Worm (Caenorhabditis elegans) whole organism, early embryonic: ENCODE results near the gene srw-135.

Source experiments
- B0310.2 ChIP-seq: sonication (generic microtip); optimal IDR thresholded peaks from 2 replicates; lab custom pipeline; 2016; ENCODE audit warnings: mild to moderate bottlenecking, missing genetic modification characterization, missing compliant biosample characterization
- ama-1 ChIP-seq: fragments of 150-350 bp; optimal IDR thresholded peaks from 2 replicates; lab custom pipeline; 2014

ce11 chrV:3044837-3045236 is 33.5 kb upstream of the srw-135 start, which contains the start of gene F59D6.1:
- no peak for TF ChIP-seq B0310.2
- TF ChIP-seq ama-1 (lab: Kevin White, UChicago): no peak
